Worm (Caenorhabditis elegans) whole organism, L2 larva: Measurements from ENCODE around the gene parn-2.

ENCODE experiments used
- F13H6.1 ChIP-seq: sonication (generic microtip); optimal IDR thresholded peaks from 2 replicates; lab custom pipeline; 2016; ENCODE audit warnings: missing genetic modification characterization, missing compliant biosample characterization
- ama-1 ChIP-seq: fragments of 150-350 bp; optimal IDR thresholded peaks from 2 replicates; lab custom pipeline; 2018; ENCODE audit warnings: inconsistent platforms
- nhr-10 ChIP-seq: sonication (generic microtip); optimal IDR thresholded peaks from 2 replicates; lab custom pipeline; 2017; ENCODE audit warnings: missing biosample characterization, missing genetic modification characterization
- nhr-11 ChIP-seq: fragments of 150-350 bp; optimal IDR thresholded peaks from 2 replicates; lab custom pipeline; 2014; ENCODE audit warnings: missing biosample characterization, missing genetic modification characterization
- peb-1 ChIP-seq: fragments of 150-350 bp; optimal IDR thresholded peaks from 2 replicates; lab custom pipeline; 2014; ENCODE audit warnings: missing biosample characterization, missing genetic modification characterization
- zag-1 ChIP-seq: fragments of 150-350 bp; optimal IDR thresholded peaks from 2 replicates; lab custom pipeline; 2014; ENCODE audit warnings: missing biosample characterization, missing genetic modification characterization
- ztf-11 ChIP-seq: sonication (generic microtip); optimal IDR thresholded peaks from 2 replicates; lab custom pipeline; 2017; ENCODE audit warnings: missing biosample characterization, missing genetic modification characterization

ce11 chrII:12302354-12302753, 45.9 kb upstream of the parn-2 start, which contains the start of gene C50E10.1:
- no peak for TF ChIP-seq nhr-11 (tag; lab: Kevin White, UChicago)
- no peak for TF ChIP-seq F13H6.1 (tag; lab: Kevin White, UChicago)
- no peak for TF ChIP-seq ama-1 (lab: Kevin White, UChicago)
- TF ChIP-seq nhr-10 (tag; lab: Kevin White, UChicago) = no peak
- TF ChIP-seq peb-1 (tag; lab: Kevin White, UChicago) = no peak
- no peak for TF ChIP-seq ztf-11 (tag; lab: Kevin White, UChicago)
- no peak for TF ChIP-seq zag-1 (tag; lab: Kevin White, UChicago)
